Worm (Caenorhabditis elegans) whole organism, L3 larva: ENCODE measurements around the gene F42A9.8.

Source experiments
- R02D3.7 ChIP-seq: fragments of 150-350 bp; optimal IDR thresholded peaks from 2 replicates; lab custom pipeline; 2014; ENCODE audit warnings: missing biosample characterization, missing genetic modification characterization
- ZK546.5 ChIP-seq: sonication (generic microtip); optimal IDR thresholded peaks from 2 replicates; lab custom pipeline; 2017; ENCODE audit warnings: missing biosample characterization, missing genetic modification characterization
- ama-1 ChIP-seq: fragments of 150-350 bp; optimal IDR thresholded peaks from 2 replicates; lab custom pipeline; 2018
- ceh-16 ChIP-seq: sonication (generic microtip); optimal IDR thresholded peaks from 2 replicates; lab custom pipeline; 2017; ENCODE audit warnings: missing biosample characterization, missing genetic modification characterization
- ceh-28 ChIP-seq: fragments of 150-350 bp; optimal IDR thresholded peaks from 2 replicates; lab custom pipeline; 2014; ENCODE audit warnings: missing biosample characterization, missing genetic modification reagents, missing genetic modification characterization
- ceh-82 ChIP-seq: fragments of 150-350 bp; optimal IDR thresholded peaks from 2 replicates; lab custom pipeline; 2014; ENCODE audit warnings: missing biosample characterization, missing genetic modification characterization
- ceh-9 ChIP-seq: sonication (generic microtip); optimal IDR thresholded peaks from 2 replicates; lab custom pipeline; 2018; ENCODE audit warnings: missing biosample characterization, missing genetic modification characterization
- daf-12 ChIP-seq: fragments of 150-350 bp; optimal IDR thresholded peaks from 2 replicates; lab custom pipeline; 2014; ENCODE audit warnings: missing biosample characterization, missing genetic modification reagents, missing genetic modification characterization
- egl-27 ChIP-seq: sonication (generic microtip); optimal IDR thresholded peaks from 4 replicates; lab custom pipeline; 2017; ENCODE audit warnings: missing biosample characterization, missing genetic modification reagents, missing genetic modification characterization
- egl-5 ChIP-seq: fragments of 150-350 bp; optimal IDR thresholded peaks from 2 replicates; lab custom pipeline; 2017; ENCODE audit warnings: missing biosample characterization, missing genetic modification reagents, missing genetic modification characterization, inconsistent platforms
- elt-1 ChIP-seq: fragments of 150-350 bp; optimal IDR thresholded peaks from 2 replicates; lab custom pipeline; 2014; ENCODE audit warnings: missing biosample characterization, missing genetic modification characterization
- elt-2 ChIP-seq: sonication (generic microtip); optimal IDR thresholded peaks from 2 replicates; lab custom pipeline; 2016; ENCODE audit warnings: missing genetic modification reagents, mild to moderate bottlenecking, missing genetic modification characterization, missing compliant biosample characterization
- elt-3 ChIP-seq, 3 experiments: fragments of 150-350 bp in 1 of 3; sonication (generic microtip) in 2 of 3; optimal IDR thresholded peaks; 2 replicates in 2 of 3; 4 replicates in 1 of 3; lab custom pipeline; 2014 to 2017; ENCODE audit warnings: missing biosample characterization in 3 of 3, missing genetic modification characterization in 3 of 3
- eor-1 ChIP-seq, 2 experiments: fragments of 150-350 bp; optimal IDR thresholded peaks; 2 replicates each; lab custom pipeline; 2014 to 2018; ENCODE audit warnings: missing biosample characterization in 2 of 2, missing genetic modification characterization in 2 of 2
- fkh-10 ChIP-seq: sonication (generic microtip); optimal IDR thresholded peaks from 2 replicates; lab custom pipeline; 2017; ENCODE audit warnings: missing biosample characterization, missing genetic modification reagents, missing genetic modification characterization
- fkh-2 ChIP-seq: fragments of 150-350 bp; optimal IDR thresholded peaks from 2 replicates; lab custom pipeline; 2014; ENCODE audit warnings: missing biosample characterization, missing genetic modification reagents, missing genetic modification characterization
- fos-1 ChIP-seq: fragments of 150-350 bp; optimal IDR thresholded peaks from 2 replicates; lab custom pipeline; 2014; ENCODE audit warnings: missing biosample characterization, missing genetic modification characterization
- hmg-11 ChIP-seq: sonication (generic microtip); optimal IDR thresholded peaks from 2 replicates; lab custom pipeline; 2016; ENCODE audit warnings: missing genetic modification characterization, missing compliant biosample characterization
- jun-1 ChIP-seq: fragments of 150-350 bp; optimal IDR thresholded peaks from 2 replicates; lab custom pipeline; 2014; ENCODE audit warnings: missing biosample characterization, missing genetic modification reagents, missing genetic modification characterization
- lin-15B ChIP-seq: fragments of 150-350 bp; optimal IDR thresholded peaks from 2 replicates; lab custom pipeline; 2014; ENCODE audit warnings: missing biosample characterization, missing genetic modification characterization
- lin-39 ChIP-seq: fragments of 150-350 bp; optimal IDR thresholded peaks from 2 replicates; lab custom pipeline; 2018; ENCODE audit warnings: missing biosample characterization, missing genetic modification reagents, missing genetic modification characterization
- nfya-1 ChIP-seq: sonication (generic microtip); optimal IDR thresholded peaks from 2 replicates; lab custom pipeline; 2017; ENCODE audit warnings: missing genetic modification characterization, mild to moderate bottlenecking, missing compliant biosample characterization, antibody characterized with exemption, moderate library complexity; ENCODE audit not compliant: insufficient read depth
- nhr-11 ChIP-seq: fragments of 150-350 bp; optimal IDR thresholded peaks from 2 replicates; lab custom pipeline; 2014; ENCODE audit warnings: missing biosample characterization, missing genetic modification characterization
- nhr-23 ChIP-seq: fragments of 150-350 bp; optimal IDR thresholded peaks from 2 replicates; lab custom pipeline; 2014; ENCODE audit warnings: missing biosample characterization, missing genetic modification reagents, missing genetic modification characterization
- nhr-237 ChIP-seq: fragments of 150-350 bp; optimal IDR thresholded peaks from 2 replicates; lab custom pipeline; 2014; ENCODE audit warnings: missing biosample characterization, missing genetic modification characterization
- nhr-25 ChIP-seq: sonication (generic microtip); optimal IDR thresholded peaks from 2 replicates; lab custom pipeline; 2017; ENCODE audit warnings: missing biosample characterization, missing genetic modification characterization
- nhr-28 ChIP-seq: fragments of 150-350 bp; optimal IDR thresholded peaks from 2 replicates; lab custom pipeline; 2014; ENCODE audit warnings: missing biosample characterization, missing genetic modification characterization
- nhr-43 ChIP-seq: sonication (generic microtip); optimal IDR thresholded peaks from 2 replicates; lab custom pipeline; 2016; ENCODE audit warnings: mild to moderate bottlenecking, missing genetic modification characterization, missing compliant biosample characterization; ENCODE audit not compliant: poor library complexity, severe bottlenecking
- nhr-77 ChIP-seq: fragments of 150-350 bp; optimal IDR thresholded peaks from 2 replicates; lab custom pipeline; 2014; ENCODE audit warnings: missing biosample characterization, missing genetic modification characterization
- pha-4 ChIP-seq: fragments of 150-350 bp; optimal IDR thresholded peaks from 2 replicates; lab custom pipeline; 2014; ENCODE audit warnings: missing biosample characterization, missing genetic modification reagents, missing genetic modification characterization
- pqm-1 ChIP-seq: fragments of 150-350 bp; optimal IDR thresholded peaks from 2 replicates; lab custom pipeline; 2017; ENCODE audit warnings: missing biosample characterization, missing genetic modification characterization, inconsistent platforms
- skn-1 ChIP-seq: fragments of 150-350 bp; optimal IDR thresholded peaks from 2 replicates; lab custom pipeline; 2014; ENCODE audit warnings: missing biosample characterization, missing genetic modification characterization
- snpc-4 ChIP-seq: fragments of 150-350 bp; optimal IDR thresholded peaks from 2 replicates; lab custom pipeline; 2014; ENCODE audit warnings: missing biosample characterization, missing genetic modification characterization
- unc-39 ChIP-seq: sonication (generic microtip); optimal IDR thresholded peaks from 4 replicates; lab custom pipeline; 2017; ENCODE audit warnings: missing biosample characterization, missing genetic modification characterization
- unc-62 ChIP-seq: fragments of 150-350 bp; sonication (generic microtip); optimal IDR thresholded peaks from 4 replicates; lab custom pipeline; 2014; ENCODE audit warnings: missing biosample characterization, missing genetic modification reagents, missing genetic modification characterization
- ztf-11 ChIP-seq: fragments of 150-350 bp; optimal IDR thresholded peaks from 2 replicates; lab custom pipeline; 2014; ENCODE audit warnings: missing biosample characterization, missing genetic modification characterization
- ztf-4 ChIP-seq: fragments of 150-350 bp; optimal IDR thresholded peaks from 2 replicates; lab custom pipeline; 2014; ENCODE audit warnings: missing biosample characterization, missing genetic modification characterization

F42A9.8 gene

DNA sequence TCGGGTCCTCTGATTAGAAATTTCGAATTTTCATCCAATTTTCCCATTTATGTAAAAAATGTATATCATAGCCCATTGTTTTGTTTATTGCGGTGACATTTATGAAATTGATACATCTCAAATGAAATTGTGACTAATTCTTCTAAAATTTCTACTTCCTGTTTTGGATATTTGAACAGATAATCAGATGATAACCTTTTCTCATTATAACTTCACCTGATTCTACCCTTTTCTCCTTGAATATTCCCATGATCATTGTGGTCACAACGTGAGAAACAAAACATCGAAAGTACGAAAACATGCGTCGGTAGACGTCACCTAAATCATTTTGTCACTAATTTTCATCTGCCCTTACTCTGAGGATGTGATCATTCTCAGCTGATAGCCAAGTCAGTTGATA lies 11.7 kb upstream of the F42A9.8 start:
- no peak for TF ChIP-seq egl-27 (tag; lab: Kevin White, UChicago)
- TF ChIP-seq hmg-11 (tag; lab: Kevin White, UChicago) = no peak
- no peak for TF ChIP-seq ceh-9 (tag; lab: Kevin White, UChicago)
- no peak for TF ChIP-seq elt-1 (tag; lab: Kevin White, UChicago)
- TF ChIP-seq nhr-28 = no peak
- TF ChIP-seq ceh-16 (tag; lab: Kevin White, UChicago) = no peak
- TF ChIP-seq ama-1 (lab: Kevin White, UChicago) = no peak
- no peak for TF ChIP-seq daf-12 (tag; lab: Kevin White, UChicago)
- no peak for TF ChIP-seq eor-1 (tag; optimal IDR thresholded peaks at IDR 0.05; lab: Kevin White, UChicago)
- TF ChIP-seq ztf-4 = no peak
- no peak for TF ChIP-seq nhr-23 (tag; lab: Kevin White, UChicago)
- TF ChIP-seq ceh-28 = no peak

ce11 chrIV:8629609-8630052 lies 11.0 kb upstream of the F42A9.8 start:
- TF ChIP-seq ceh-82 (tag; lab: Kevin White, UChicago) (no peak), nhr-237 (tag; lab: Kevin White, UChicago) (no peak), nhr-77 (tag; lab: Kevin White, UChicago) (no peak), skn-1 (tag; lab: Kevin White, UChicago) (no peak), nfya-1 (tag; lab: Kevin White, UChicago) (peak; percentile 75), nhr-23 (tag; lab: Kevin White, UChicago) (no peak), fkh-10 (GFP tag; lab: Kevin White, UChicago) (peak; percentile 34), fos-1 (tag; lab: Kevin White, UChicago) (no peak), lin-15B (tag; lab: Kevin White, UChicago) (peak; percentile 25), egl-5 (no peak), egl-27 (tag; lab: Kevin White, UChicago) (no peak), ZK546.5 (no peak), nhr-25 (tag; lab: Kevin White, UChicago) (no peak), jun-1 (tag; lab: Kevin White, UChicago) (no peak), pqm-1 (no peak), fkh-2 (tag; lab: Kevin White, UChicago) (no peak), nhr-28 (no peak), pha-4 (tag; lab: Kevin White, UChicago) (no peak), lin-39 (tag; lab: Kevin White, UChicago) (peak; percentile 54), unc-39 (tag; lab: Kevin White, UChicago) (no peak), nhr-11 (tag; lab: Kevin White, UChicago) (no peak), hmg-11 (tag; lab: Kevin White, UChicago) (peak; percentile 86)

ce11 chrIV:8628262-8628661 lies 9.7 kb upstream of the F42A9.8 start:
- TF ChIP-seq nhr-25 (tag; lab: Kevin White, UChicago) = peak; percentile 49
- no peak for TF ChIP-seq R02D3.7 (tag; lab: Kevin White, UChicago)
- TF ChIP-seq snpc-4 = no peak
- TF ChIP-seq nhr-11 (tag; lab: Kevin White, UChicago) = no peak
- TF ChIP-seq fkh-10 (GFP tag; lab: Kevin White, UChicago) = peak; percentile 46
- TF ChIP-seq elt-3 (tag; optimal IDR thresholded peaks at IDR 0.05; lab: Kevin White, UChicago) = no peak
- no peak for TF ChIP-seq skn-1 (tag; lab: Kevin White, UChicago)

ce11 chrIV:8627328-8627727 lies 8.7 kb upstream of the F42A9.8 start, which contains the start of gene F42A9.11:
Gene F42A9.11 (plus strand): TSS chrIV:8627637.
- TF ChIP-seq lin-15B (tag; lab: Kevin White, UChicago) (peak; percentile 7), ceh-9 (tag; lab: Kevin White, UChicago) (no peak), hmg-11 (tag; lab: Kevin White, UChicago) (peak; percentile 45), lin-39 (tag; lab: Kevin White, UChicago) (no peak), egl-5 (peak; percentile 15), elt-2 (tag; lab: Kevin White, UChicago) (no peak), eor-1 (tag; optimal IDR thresholded peaks at IDR 0.05; lab: Kevin White, UChicago) (no peak), ceh-16 (tag; lab: Kevin White, UChicago) (no peak), unc-62 (GFP tag; lab: Kevin White, UChicago) (no peak), pha-4 (tag; lab: Kevin White, UChicago) (peak; percentile 77), snpc-4 (peak; percentile 17), fkh-10 (GFP tag; lab: Kevin White, UChicago) (no peak), ceh-28 (peak; percentile 26), nhr-25 (tag; lab: Kevin White, UChicago) (peak; percentile 30), nhr-43 (tag; lab: Kevin White, UChicago) (peak; percentile 28), nfya-1 (tag; lab: Kevin White, UChicago) (peak; percentile 61), ztf-11 (tag; lab: Kevin White, UChicago) (no peak)
